Worm (Caenorhabditis elegans) whole organism, late embryonic: ENCODE results near the gene ttr-31.

ENCODE experiments used
- ama-1 ChIP-seq: fragments of 150-350 bp; optimal IDR thresholded peaks from 2 replicates; lab custom pipeline; 2014
- ceh-34 ChIP-seq: sonication (generic microtip); optimal IDR thresholded peaks from 2 replicates; lab custom pipeline; 2016; ENCODE audit warnings: mild to moderate bottlenecking, missing genetic modification characterization, missing compliant biosample characterization
- dmd-4 ChIP-seq: sonication (generic microtip); optimal IDR thresholded peaks from 2 replicates; lab custom pipeline; 2016; ENCODE audit warnings: borderline replicate concordance, missing genetic modification characterization, missing compliant biosample characterization
- ets-4 ChIP-seq: sonication (generic microtip); optimal IDR thresholded peaks from 2 replicates; lab custom pipeline; 2016; ENCODE audit warnings: missing genetic modification characterization, missing compliant biosample characterization
- rnt-1 ChIP-seq: sonication (generic microtip); optimal IDR thresholded peaks from 2 replicates; lab custom pipeline; 2016; ENCODE audit warnings: missing genetic modification characterization, missing compliant biosample characterization
- tbx-2 ChIP-seq: sonication (generic microtip); optimal IDR thresholded peaks from 2 replicates; lab custom pipeline; 2016; ENCODE audit warnings: missing genetic modification characterization, missing compliant biosample characterization
- zip-5 ChIP-seq: sonication (generic microtip); optimal IDR thresholded peaks from 2 replicates; lab custom pipeline; 2016; ENCODE audit warnings: missing genetic modification characterization, missing compliant biosample characterization

ce11 chrX:11034430-11035117 lies 25.7 kb upstream of the ttr-31 start:
- TF ChIP-seq zip-5 (tag; lab: Kevin White, UChicago) (no peak), ceh-34 (tag; lab: Kevin White, UChicago) (no peak), ets-4 (tag; lab: Kevin White, UChicago) (no peak), ama-1 (peak; percentile 28), tbx-2 (tag; lab: Kevin White, UChicago) (peak; percentile 12), dmd-4 (peak; percentile 4), rnt-1 (no peak)
